Fruit fly (Drosophila melanogaster) whole organism, embryonic: ENCODE results near the gene Nepl3.

Source experiments
- Atf-2 ChIP-seq: fragments of 200-800 bp; sonication (Bioruptor generic); optimal IDR thresholded peaks from 2 replicates; lab custom pipeline; 2016; ENCODE audit warnings: missing biosample characterization, missing genetic modification characterization
- B-H2 ChIP-seq: fragments of 200-800 bp; sonication (Bioruptor generic); optimal IDR thresholded peaks from 2 replicates; lab custom pipeline; 2018; ENCODE audit warnings: missing biosample characterization, mild to moderate bottlenecking, missing genetic modification characterization
- CG10543 ChIP-seq: fragments of 200-800 bp; sonication (Bioruptor generic); optimal IDR thresholded peaks from 3 replicates; lab custom pipeline; 2017; ENCODE audit warnings: missing biosample characterization, mild to moderate bottlenecking, missing genetic modification characterization, moderate library complexity
- CG10654 ChIP-seq: fragments of 200-800 bp; sonication (Bioruptor generic); optimal IDR thresholded peaks from 2 replicates; lab custom pipeline; 2016; ENCODE audit warnings: missing biosample characterization, missing genetic modification characterization
- CG11093 ChIP-seq: fragments of 200-800 bp; sonication (Bioruptor generic); IDR thresholded peaks from 3 replicates; pipeline ENCODE4 v1.3.6; 2022; ENCODE audit warnings: missing biosample characterization, missing genetic modification characterization
- CG1233 ChIP-seq: fragments of 200-800 bp; sonication (Bioruptor generic); optimal IDR thresholded peaks from 4 replicates; lab custom pipeline; 2018; ENCODE audit warnings: missing biosample characterization, mild to moderate bottlenecking, missing genetic modification characterization
- CG12942 ChIP-seq: fragments of 200-800 bp; sonication (Bioruptor generic); optimal IDR thresholded peaks from 3 replicates; lab custom pipeline; 2016; ENCODE audit warnings: missing biosample characterization, missing genetic modification characterization
- CG14014 ChIP-seq: fragments of 200-800 bp; sonication (Bioruptor generic); IDR thresholded peaks from 2 replicates; pipeline ENCODE4 v1.3.6; 2022; ENCODE audit warnings: missing biosample characterization, missing genetic modification characterization
- CG15011 ChIP-seq: fragments of 200-800 bp; sonication (Bioruptor generic); optimal IDR thresholded peaks from 3 replicates; lab custom pipeline; 2018; ENCODE audit warnings: missing biosample characterization, mild to moderate bottlenecking, missing genetic modification characterization
- CG15514 ChIP-seq: fragments of 200-800 bp; sonication (Bioruptor generic); optimal IDR thresholded peaks from 3 replicates; lab custom pipeline; 2017; ENCODE audit warnings: missing biosample characterization, missing genetic modification characterization, mild to moderate bottlenecking, moderate library complexity, missing genetic modification reagents
- CG2120 ChIP-seq: fragments of 200-800 bp; sonication (Bioruptor generic); optimal IDR thresholded peaks from 3 replicates; lab custom pipeline; 2016; ENCODE audit warnings: missing biosample characterization, missing genetic modification characterization
- CG31224 ChIP-seq: fragments of 200-800 bp; sonication (Bioruptor generic); IDR thresholded peaks from 2 replicates; pipeline ENCODE4 v1.3.6; 2022; ENCODE audit warnings: missing biosample characterization, missing genetic modification characterization
- CG33213 ChIP-seq: fragments of 200-800 bp; sonication (Bioruptor generic); optimal IDR thresholded peaks from 3 replicates; lab custom pipeline; 2016; ENCODE audit warnings: missing biosample characterization, missing genetic modification characterization
- CG4404 ChIP-seq: fragments of 200-800 bp; sonication (Bioruptor generic); IDR thresholded peaks from 2 replicates; pipeline ENCODE4 v1.3.6; 2022; ENCODE audit warnings: missing biosample characterization, missing genetic modification characterization
- CG4707 ChIP-seq: fragments of 200-800 bp; sonication (Bioruptor generic); optimal IDR thresholded peaks from 2 replicates; lab custom pipeline; 2018; ENCODE audit warnings: missing biosample characterization, mild to moderate bottlenecking, missing genetic modification characterization, moderate library complexity
- CG6175 ChIP-seq: fragments of 200-800 bp; sonication (Bioruptor generic); IDR thresholded peaks from 3 replicates; pipeline ENCODE4 v1.3.6; 2022; ENCODE audit warnings: missing biosample characterization, missing genetic modification characterization
- CG8089 ChIP-seq: fragments of 200-800 bp; sonication (Bioruptor generic); optimal IDR thresholded peaks from 3 replicates; lab custom pipeline; 2016; ENCODE audit warnings: missing biosample characterization, missing genetic modification characterization
- CoRest ChIP-seq: fragments of 200-800 bp; sonication (Bioruptor generic); optimal IDR thresholded peaks from 3 replicates; lab custom pipeline; 2018; ENCODE audit warnings: missing biosample characterization, mild to moderate bottlenecking, missing genetic modification characterization, moderate library complexity
- Dbx ChIP-seq: fragments of 200-800 bp; sonication (Bioruptor generic); IDR thresholded peaks from 3 replicates; pipeline ENCODE4 v1.3.6; 2022; ENCODE audit warnings: missing biosample characterization, missing genetic modification characterization
- Dip2 ChIP-seq: fragments of 200-800 bp; sonication (Bioruptor generic); IDR thresholded peaks from 2 replicates; pipeline ENCODE4 v1.3.6; 2022; ENCODE audit warnings: missing biosample characterization, missing genetic modification characterization
- Doc2 ChIP-seq: fragments of 200-800 bp; sonication (Bioruptor generic); IDR thresholded peaks from 2 replicates; pipeline ENCODE4 v1.3.6; 2022; ENCODE audit warnings: missing biosample characterization, missing genetic modification characterization
- Lhr ChIP-seq: fragments of 200-800 bp; sonication (Bioruptor generic); optimal IDR thresholded peaks from 3 replicates; lab custom pipeline; 2017; ENCODE audit warnings: mild to moderate bottlenecking, missing biosample characterization, missing genetic modification reagents, missing genetic modification characterization
- MBD-R2 ChIP-seq: fragments of 200-800 bp; sonication (Bioruptor generic); IDR thresholded peaks from 2 replicates; pipeline ENCODE4 v1.3.6; 2022; ENCODE audit warnings: missing biosample characterization, missing genetic modification characterization
- MESR4 ChIP-seq: fragments of 200-800 bp; sonication (Bioruptor generic); optimal IDR thresholded peaks from 2 replicates; lab custom pipeline; 2018; ENCODE audit warnings: missing biosample characterization, mild to moderate bottlenecking, missing genetic modification characterization, moderate library complexity
- Max ChIP-seq: fragments of 200-800 bp; sonication (Bioruptor generic); optimal IDR thresholded peaks from 2 replicates; lab custom pipeline; 2016; ENCODE audit warnings: missing biosample characterization, mild to moderate bottlenecking, missing genetic modification characterization
- Meics ChIP-seq: fragments of 200-800 bp; sonication (Bioruptor generic); optimal IDR thresholded peaks from 2 replicates; lab custom pipeline; 2017; ENCODE audit warnings: missing biosample characterization, mild to moderate bottlenecking, missing genetic modification characterization
- NfI ChIP-seq: fragments of 200-800 bp; sonication (Bioruptor generic); optimal IDR thresholded peaks from 3 replicates; lab custom pipeline; 2018; ENCODE audit warnings: missing biosample characterization, mild to moderate bottlenecking, missing genetic modification characterization, moderate library complexity
- Opbp ChIP-seq: fragments of 200-800 bp; sonication (Bioruptor generic); IDR thresholded peaks from 3 replicates; pipeline ENCODE4 v1.3.6; 2022; ENCODE audit warnings: missing biosample characterization, missing genetic modification characterization; ENCODE audit not compliant: partially characterized antibody
- Six4 ChIP-seq: fragments of 200-800 bp; sonication (Bioruptor generic); optimal IDR thresholded peaks from 2 replicates; lab custom pipeline; 2016; ENCODE audit warnings: missing biosample characterization, missing genetic modification characterization
- Sox102F ChIP-seq: fragments of 200-800 bp; sonication (Bioruptor generic); optimal IDR thresholded peaks from 2 replicates; lab custom pipeline; 2018; ENCODE audit warnings: missing biosample characterization, mild to moderate bottlenecking, missing genetic modification characterization, moderate library complexity
- Vsx1 ChIP-seq: fragments of 200-800 bp; sonication (Bioruptor generic); optimal IDR thresholded peaks from 2 replicates; lab custom pipeline; 2017; ENCODE audit warnings: missing biosample characterization, mild to moderate bottlenecking, missing genetic modification characterization, missing genetic modification reagents
- bab2 ChIP-seq: fragments of 200-800 bp; sonication (Bioruptor generic); optimal IDR thresholded peaks from 2 replicates; lab custom pipeline; 2016; ENCODE audit warnings: missing biosample characterization, missing genetic modification characterization
- bcd ChIP-seq: fragments of 200-800 bp; sonication (Bioruptor generic); optimal IDR thresholded peaks from 2 replicates; lab custom pipeline; 2017; ENCODE audit warnings: missing biosample characterization, mild to moderate bottlenecking, missing genetic modification characterization
- caup ChIP-seq: fragments of 200-800 bp; sonication (Bioruptor generic); optimal IDR thresholded peaks from 3 replicates; lab custom pipeline; 2017; ENCODE audit warnings: missing biosample characterization, mild to moderate bottlenecking, missing genetic modification characterization, moderate library complexity; ENCODE audit not compliant: severe bottlenecking
- croc ChIP-seq: fragments of 200-800 bp; sonication (Bioruptor generic); conservative IDR thresholded peaks from 3 replicates; pipeline ENCODE4 v1.3.6; 2022; ENCODE audit warnings: missing biosample characterization, missing genetic modification characterization
- danr ChIP-seq: fragments of 200-800 bp; sonication (Bioruptor generic); IDR thresholded peaks from 2 replicates; pipeline ENCODE4 v1.3.6; 2022; ENCODE audit warnings: missing biosample characterization, missing genetic modification characterization
- esg ChIP-seq: fragments of 200-800 bp; sonication (Bioruptor generic); conservative IDR thresholded peaks from 2 replicates; pipeline ENCODE4 v1.3.6; 2022; ENCODE audit warnings: missing biosample characterization, missing genetic modification characterization
- exex ChIP-seq: fragments of 200-800 bp; sonication (Bioruptor generic); optimal IDR thresholded peaks from 4 replicates; lab custom pipeline; 2018; ENCODE audit warnings: missing biosample characterization, mild to moderate bottlenecking, missing genetic modification characterization, moderate library complexity
- gce ChIP-seq: fragments of 200-800 bp; sonication (Bioruptor generic); IDR thresholded peaks from 3 replicates; pipeline ENCODE4 v1.3.6; 2022; ENCODE audit warnings: missing biosample characterization, missing genetic modification characterization
- ind ChIP-seq: fragments of 200-800 bp; sonication (Bioruptor generic); optimal IDR thresholded peaks from 3 replicates; lab custom pipeline; 2016; ENCODE audit warnings: missing biosample characterization, missing genetic modification characterization
- nom ChIP-seq: fragments of 200-800 bp; sonication (Bioruptor generic); optimal IDR thresholded peaks from 2 replicates; lab custom pipeline; 2017; ENCODE audit warnings: missing biosample characterization, missing genetic modification characterization, mild to moderate bottlenecking, moderate library complexity, missing genetic modification reagents
- pum ChIP-seq: fragments of 200-800 bp; sonication (Bioruptor generic); optimal IDR thresholded peaks from 2 replicates; lab custom pipeline; 2016; ENCODE audit warnings: missing biosample characterization, missing genetic modification characterization
- pzg ChIP-seq: fragments of 200-800 bp; sonication (Bioruptor generic); optimal IDR thresholded peaks from 3 replicates; lab custom pipeline; 2018; ENCODE audit warnings: missing biosample characterization, mild to moderate bottlenecking, missing genetic modification characterization, moderate library complexity
- seq ChIP-seq: fragments of 200-800 bp; sonication (Bioruptor generic); IDR thresholded peaks from 2 replicates; pipeline ENCODE4 v1.3.6; 2022; ENCODE audit warnings: missing biosample characterization, missing genetic modification characterization
- sna ChIP-seq: fragments of 200-800 bp; sonication (Bioruptor generic); IDR thresholded peaks from 2 replicates; pipeline ENCODE4 v1.3.6; 2022; ENCODE audit warnings: missing biosample characterization, missing genetic modification characterization; ENCODE audit not compliant: partially characterized antibody
- sr ChIP-seq: fragments of 200-800 bp; sonication (Bioruptor generic); IDR thresholded peaks from 3 replicates; pipeline ENCODE4 v1.3.6; 2022; ENCODE audit warnings: missing biosample characterization, missing genetic modification characterization
- stwl ChIP-seq: fragments of 200-800 bp; sonication (Bioruptor generic); optimal IDR thresholded peaks from 3 replicates; lab custom pipeline; 2018; ENCODE audit warnings: missing biosample characterization, mild to moderate bottlenecking, missing genetic modification characterization, moderate library complexity
- trem ChIP-seq: fragments of 200-800 bp; optimal IDR thresholded peaks from 3 replicates; lab custom pipeline; 2019; ENCODE audit warnings: missing biosample characterization, mild to moderate bottlenecking, missing genetic modification characterization, moderate library complexity
- vnd ChIP-seq: fragments of 200-800 bp; sonication (Bioruptor generic); IDR thresholded peaks from 3 replicates; pipeline ENCODE4 v1.3.6; 2022; ENCODE audit warnings: missing biosample characterization, missing genetic modification characterization; ENCODE audit not compliant: partially characterized antibody

Nepl3 gene

DNA sequence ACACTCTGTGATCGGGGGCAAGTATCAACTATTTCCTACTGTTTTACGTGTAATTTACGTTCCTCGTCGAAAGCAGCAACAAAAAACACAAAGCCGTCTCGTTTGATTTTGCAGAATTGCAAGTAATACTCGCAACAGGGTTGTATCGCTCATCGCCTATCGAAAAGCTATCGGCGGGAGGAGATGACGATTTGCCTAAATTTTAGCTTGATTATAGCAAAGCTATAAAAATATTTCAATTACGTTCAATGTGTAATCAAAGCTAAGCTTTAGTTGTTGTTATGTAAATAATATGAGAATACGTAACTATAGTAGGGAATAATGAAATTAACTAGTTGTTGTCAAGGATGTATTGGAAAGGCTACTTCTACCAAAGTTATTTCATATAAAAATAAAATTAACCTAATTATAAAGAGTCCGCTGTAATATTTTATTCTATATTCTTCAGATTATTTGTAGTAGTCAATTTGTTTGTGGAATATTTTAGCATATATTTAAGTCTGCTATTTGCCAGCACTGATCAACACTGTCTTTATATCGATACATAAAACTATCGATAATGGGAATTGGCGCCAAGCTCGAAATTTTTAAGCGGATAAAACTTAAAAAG lies 1.7 kb upstream of the Nepl3 start, which contains the start of gene Rpn11 (continued):
- peak; percentile 81 for TF ChIP-seq CG10543 (GFP tag; lab: Kevin White, UChicago)
- peak; percentile 73 for TF ChIP-seq MBD-R2 (GFP tag; lab: Robert Waterston, UW)
- TF ChIP-seq trem (tag; lab: Kevin White, UChicago): peak; percentile 66
- peak; percentile 29 for TF ChIP-seq caup (GFP tag; lab: Kevin White, UChicago)
- TF ChIP-seq croc (GFP tag; lab: Robert Waterston, UW): peak; percentile 21; the same call in 1 of the 3 replicates
- peak; percentile 30 for TF ChIP-seq CG15514 (GFP tag; lab: Kevin White, UChicago)
- TF ChIP-seq Vsx1 (GFP tag; lab: Kevin White, UChicago): no peak
- peak; percentile 43 for TF ChIP-seq Lhr (GFP tag; lab: Kevin White, UChicago)
- TF ChIP-seq Sox102F: peak; percentile 64
- TF ChIP-seq CoRest (tag; lab: Kevin White, UChicago): peak; percentile 84
- TF ChIP-seq CG2120 (GFP tag; lab: Kevin White, UChicago): peak; percentile 68
- TF ChIP-seq CG11093: no peak
- no peak for TF ChIP-seq vnd (GFP tag; lab: Robert Waterston, UW)
- no peak for TF ChIP-seq gce
- no peak for TF ChIP-seq CG6175 (GFP tag; lab: Robert Waterston, UW)
- peak; percentile 46 for TF ChIP-seq Six4 (GFP tag; lab: Kevin White, UChicago)
- TF ChIP-seq ind (GFP tag; lab: Kevin White, UChicago): peak; percentile 54
- no peak for TF ChIP-seq seq (GFP tag; lab: Robert Waterston, UW)
- peak; percentile 24; the same call in 1 of the 3 replicates for TF ChIP-seq Dbx (GFP tag; lab: Robert Waterston, UW)
- peak; percentile 46 for TF ChIP-seq Max
- no peak for TF ChIP-seq danr (GFP tag; lab: Robert Waterston, UW)
- no peak for TF ChIP-seq CG8089
- TF ChIP-seq CG4404: peak; percentile 47; the same call in 1 of the 2 replicates
- TF ChIP-seq Meics: peak; percentile 64
- TF ChIP-seq sr (GFP tag; lab: Robert Waterston, UW): no peak
- TF ChIP-seq CG14014 (GFP tag; lab: Robert Waterston, UW): no peak
- TF ChIP-seq nom (GFP tag; lab: Kevin White, UChicago): peak; percentile 28
- no peak for TF ChIP-seq Dip2 (GFP tag; lab: Robert Waterston, UW)
- no peak for TF ChIP-seq Doc2 (GFP tag; lab: Robert Waterston, UW)
- peak; percentile 25 for TF ChIP-seq exex (tag; lab: Kevin White, UChicago)
- TF ChIP-seq stwl (tag; lab: Kevin White, UChicago): peak; percentile 43
- TF ChIP-seq CG33213: no peak
- peak; percentile 50 for TF ChIP-seq pzg (GFP tag; lab: Kevin White, UChicago)
- TF ChIP-seq Opbp (GFP tag; lab: Robert Waterston, UW): peak; percentile 47; the same call in 1 of the 3 replicates
- TF ChIP-seq NfI (GFP tag; lab: Kevin White, UChicago): peak; percentile 47
- peak; percentile 39 for TF ChIP-seq esg (GFP tag; lab: Robert Waterston, UW)
- peak; percentile 49 for TF ChIP-seq bab2 (GFP tag; lab: Kevin White, UChicago)
- peak; percentile 31 for TF ChIP-seq Atf-2 (GFP tag; lab: Kevin White, UChicago)
- TF ChIP-seq CG10654 (GFP tag; lab: Kevin White, UChicago): peak; percentile 36
- TF ChIP-seq CG12942 (GFP tag; lab: Kevin White, UChicago): peak; percentile 25
- 0 out of 2 replicates have a peak, but pooled peaks have one; percentile 9 for TF ChIP-seq CG31224 (GFP tag; lab: Robert Waterston, UW)
- TF ChIP-seq CG4707 (GFP tag; lab: Kevin White, UChicago): no peak
- peak; percentile 59 for TF ChIP-seq B-H2 (GFP tag; lab: Kevin White, UChicago)
- TF ChIP-seq CG15011 (GFP tag; lab: Kevin White, UChicago): peak; percentile 31
- peak; percentile 87 for TF ChIP-seq MESR4 (GFP tag; lab: Kevin White, UChicago)
- peak; percentile 30 for TF ChIP-seq CG1233 (GFP tag; lab: Kevin White, UChicago)
- TF ChIP-seq bcd (GFP tag; lab: Kevin White, UChicago): peak; percentile 64
- TF ChIP-seq pum (GFP tag; lab: Kevin White, UChicago): no peak
- TF ChIP-seq sna (GFP tag; lab: Robert Waterston, UW): no peak
